Worm (Caenorhabditis elegans): Measurements from ENCODE around the gene unc-32.

- TF ChIP-seq nhr-11 (tag; optimal IDR thresholded peaks at IDR 0.05) (no peak), unc-62 (GFP tag; optimal IDR thresholded peaks at IDR 0.05) (no peak), lin-39 (tag; optimal IDR thresholded peaks at IDR 0.05) (peak; percentile 8), pha-4 (tag; optimal IDR thresholded peaks at IDR 0.05) (peak; percentile 59)
Observed at ce11 chrIII:8888956-8889355, 16.5 kb upstream of the unc-32 start, which contains the start of gene ZK637.14.
